Worm (Caenorhabditis elegans) whole organism, young adult: Measurements from ENCODE around the gene F40H3.1.

Experiments
- B0261.1 ChIP-seq: sonication (generic microtip); optimal IDR thresholded peaks from 2 replicates; lab custom pipeline; 2016; ENCODE audit warnings: mild to moderate bottlenecking, missing genetic modification characterization, moderate library complexity, missing compliant biosample characterization
- B0336.3 ChIP-seq: fragments of 200-800 bp; sonication (Bioruptor generic); IDR thresholded peaks from 2 replicates; pipeline ENCODE4 v1.3.6; 2022; ENCODE audit warnings: missing genetic modification characterization, missing compliant biosample characterization
- F22D6.2 ChIP-seq: sonication (generic microtip); optimal IDR thresholded peaks from 2 replicates; lab custom pipeline; 2016; ENCODE audit warnings: mild to moderate bottlenecking, missing genetic modification characterization, missing compliant biosample characterization
- F33H1.4 ChIP-seq: fragments of 200-800 bp; sonication (Bioruptor generic); IDR thresholded peaks from 2 replicates; pipeline ENCODE4 v1.3.6; 2022; ENCODE audit warnings: missing genetic modification reagents, missing genetic modification characterization, missing compliant biosample characterization
- F37B4.10 ChIP-seq: fragments of 200-800 bp; sonication (Bioruptor generic); IDR thresholded peaks from 2 replicates; pipeline ENCODE4 v1.3.6; 2022; ENCODE audit warnings: missing genetic modification characterization, missing compliant biosample characterization
- K12H6.12 ChIP-seq: fragments of 200-800 bp; sonication (Bioruptor generic); optimal IDR thresholded peaks from 2 replicates; lab custom pipeline; 2018; ENCODE audit warnings: mild to moderate bottlenecking, missing genetic modification characterization, missing compliant biosample characterization
- Y56A3A.18 ChIP-seq: fragments of 200-800 bp; sonication (Bioruptor generic); IDR thresholded peaks from 2 replicates; pipeline ENCODE4 v1.3.6; 2022; ENCODE audit warnings: missing genetic modification reagents, missing genetic modification characterization, missing compliant biosample characterization
- Y79H2A.3 ChIP-seq: fragments of 200-800 bp; sonication (Bioruptor generic); conservative IDR thresholded peaks from 2 replicates; pipeline ENCODE4 v1.3.6; 2022; ENCODE audit warnings: missing genetic modification reagents, missing genetic modification characterization, missing compliant biosample characterization
- ZK185.1 ChIP-seq: sonication (generic microtip); optimal IDR thresholded peaks from 2 replicates; lab custom pipeline; 2016; ENCODE audit warnings: mild to moderate bottlenecking, missing genetic modification characterization, missing compliant biosample characterization; ENCODE audit not compliant: poor library complexity, severe bottlenecking
- akir-1 ChIP-seq: fragments of 200-800 bp; sonication (Bioruptor generic); optimal IDR thresholded peaks from 2 replicates; lab custom pipeline; 2018; ENCODE audit warnings: mild to moderate bottlenecking, missing genetic modification characterization, moderate library complexity, missing compliant biosample characterization
- aptf-3 ChIP-seq: fragments of 200-800 bp; sonication (Bioruptor generic); IDR thresholded peaks from 2 replicates; pipeline ENCODE4 v1.3.6; 2022; ENCODE audit warnings: missing genetic modification characterization, missing compliant biosample characterization
- attf-3 ChIP-seq: fragments of 200-800 bp; sonication (Bioruptor generic); conservative IDR thresholded peaks from 2 replicates; pipeline ENCODE4 v1.3.6; 2022; ENCODE audit warnings: missing genetic modification reagents, missing genetic modification characterization, missing compliant biosample characterization
- bed-1 ChIP-seq: fragments of 200-800 bp; sonication (Bioruptor generic); IDR thresholded peaks from 2 replicates; pipeline ENCODE4 v1.3.6; 2022; ENCODE audit warnings: missing genetic modification reagents, missing genetic modification characterization, missing compliant biosample characterization
- ceh-58 ChIP-seq: fragments of 200-800 bp; sonication (Bioruptor generic); IDR thresholded peaks from 2 replicates; pipeline ENCODE4 v1.3.6; 2022; ENCODE audit warnings: missing genetic modification characterization, missing compliant biosample characterization
- ceh-79 ChIP-seq: sonication (generic microtip); optimal IDR thresholded peaks from 2 replicates; lab custom pipeline; 2017; ENCODE audit warnings: mild to moderate bottlenecking, missing genetic modification characterization, missing compliant biosample characterization
- dox-1 ChIP-seq: fragments of 200-800 bp; sonication (Bioruptor generic); IDR thresholded peaks from 2 replicates; pipeline ENCODE4 v1.3.6; 2022; ENCODE audit warnings: missing genetic modification reagents, missing genetic modification characterization, missing compliant biosample characterization
- dpff-1 ChIP-seq: sonication (generic microtip); optimal IDR thresholded peaks from 2 replicates; lab custom pipeline; 2017; ENCODE audit warnings: mild to moderate bottlenecking, missing genetic modification characterization, missing compliant biosample characterization
- dpl-1 ChIP-seq: fragments of 150-350 bp; optimal IDR thresholded peaks from 2 replicates; lab custom pipeline; 2014; ENCODE audit warnings: missing biosample characterization, missing genetic modification reagents, missing genetic modification characterization
- efl-1 ChIP-seq: fragments of 150-350 bp; optimal IDR thresholded peaks from 2 replicates; lab custom pipeline; 2014; ENCODE audit warnings: missing biosample characterization, missing genetic modification reagents, missing genetic modification characterization
- gei-17 ChIP-seq: fragments of 200-800 bp; sonication (Bioruptor generic); optimal IDR thresholded peaks from 2 replicates; lab custom pipeline; 2018; ENCODE audit warnings: mild to moderate bottlenecking, missing genetic modification characterization, missing compliant biosample characterization
- hlh-12 ChIP-seq: sonication (generic microtip); optimal IDR thresholded peaks from 2 replicates; lab custom pipeline; 2016; ENCODE audit warnings: missing genetic modification characterization, missing compliant biosample characterization
- hlh-26 ChIP-seq: fragments of 200-800 bp; sonication (Bioruptor generic); conservative IDR thresholded peaks from 2 replicates; pipeline ENCODE4 v1.3.6; 2022; ENCODE audit warnings: missing genetic modification reagents, missing genetic modification characterization, missing compliant biosample characterization
- let-607 ChIP-seq, 2 experiments: fragments of 200-800 bp in 1 of 2; sonication (Bioruptor generic) in 1 of 2; sonication (generic microtip) in 1 of 2; optimal IDR thresholded peaks; 2 replicates each; lab custom pipeline; 2016 to 2018; ENCODE audit warnings: mild to moderate bottlenecking in 2 of 2, missing compliant biosample characterization in 2 of 2, missing genetic modification characterization in 2 of 2, moderate library complexity in 2 of 2, missing genotype in 1 of 2
- lin-26 ChIP-seq: fragments of 200-800 bp; sonication (Bioruptor generic); IDR thresholded peaks from 2 replicates; pipeline ENCODE4 v1.3.6; 2022; ENCODE audit warnings: missing genetic modification reagents, missing genetic modification characterization, missing compliant biosample characterization
- lin-40 ChIP-seq: sonication (generic microtip); optimal IDR thresholded peaks from 2 replicates; lab custom pipeline; 2016; ENCODE audit warnings: missing genetic modification characterization, mild to moderate bottlenecking, missing compliant biosample characterization, missing genotype, missing genetic modification reagents
- lir-1 ChIP-seq: fragments of 200-800 bp; sonication (Bioruptor generic); conservative IDR thresholded peaks from 2 replicates; pipeline ENCODE4 v1.3.6; 2022; ENCODE audit warnings: missing genetic modification reagents, missing genetic modification characterization, missing compliant biosample characterization
- lsy-27 ChIP-seq: sonication (generic microtip); optimal IDR thresholded peaks from 2 replicates; lab custom pipeline; 2017; ENCODE audit warnings: missing genetic modification characterization, mild to moderate bottlenecking, missing compliant biosample characterization, antibody characterized with exemption, missing genotype, borderline replicate concordance; ENCODE audit not compliant: insufficient read depth
- mxl-1 ChIP-seq: sonication (generic microtip); optimal IDR thresholded peaks from 2 replicates; lab custom pipeline; 2016; ENCODE audit warnings: missing genetic modification characterization, missing compliant biosample characterization
- nfya-2 ChIP-seq: fragments of 200-800 bp; sonication (Bioruptor generic); IDR thresholded peaks from 2 replicates; pipeline ENCODE4 v1.3.6; 2022; ENCODE audit warnings: missing genetic modification reagents, missing genetic modification characterization, missing compliant biosample characterization
- nhr-120 ChIP-seq: fragments of 200-800 bp; sonication (Bioruptor generic); IDR thresholded peaks from 2 replicates; pipeline ENCODE4 v1.3.6; 2022; ENCODE audit warnings: missing genetic modification characterization, missing compliant biosample characterization
- rcor-1 ChIP-seq: fragments of 200-800 bp; sonication (Bioruptor generic); IDR thresholded peaks from 2 replicates; pipeline ENCODE4 v1.3.6; 2022; ENCODE audit warnings: missing genetic modification reagents, missing genetic modification characterization, missing compliant biosample characterization
- repo-1 ChIP-seq: sonication (generic microtip); optimal IDR thresholded peaks from 2 replicates; lab custom pipeline; 2017; ENCODE audit warnings: mild to moderate bottlenecking, missing genetic modification characterization, missing compliant biosample characterization
- rpc-1 ChIP-seq, 2 experiments: fragments of 150-350 bp in 1 of 2; sonication (generic microtip) in 1 of 2; optimal IDR thresholded peaks; 2 replicates each; lab custom pipeline; 2014 to 2018; ENCODE audit warnings: missing biosample characterization in 1 of 2, missing genetic modification characterization in 1 of 2, missing genetic modification reagents in 1 of 2, missing genotype in 1 of 2
- sdz-38 ChIP-seq: sonication (generic microtip); optimal IDR thresholded peaks from 2 replicates; lab custom pipeline; 2016; ENCODE audit warnings: missing genotype, missing genetic modification characterization, missing compliant biosample characterization
- snpc-1.3 ChIP-seq: sonication (generic microtip); optimal IDR thresholded peaks from 2 replicates; lab custom pipeline; 2017; ENCODE audit warnings: missing genetic modification characterization, mild to moderate bottlenecking, missing compliant biosample characterization, antibody characterized with exemption, moderate library complexity, missing genotype, missing genetic modification reagents; ENCODE audit not compliant: insufficient read depth
- sptf-2 ChIP-seq: fragments of 200-800 bp; sonication (Bioruptor generic); optimal IDR thresholded peaks from 2 replicates; lab custom pipeline; 2018; ENCODE audit warnings: mild to moderate bottlenecking, missing genetic modification characterization, missing compliant biosample characterization
- xnd-1 ChIP-seq: sonication (generic microtip); optimal IDR thresholded peaks from 2 replicates; lab custom pipeline; 2016; ENCODE audit warnings: missing genotype, missing genetic modification reagents, missing genetic modification characterization, missing compliant biosample characterization
- zfh-2 ChIP-seq: fragments of 200-800 bp; sonication (Bioruptor generic); conservative IDR thresholded peaks from 2 replicates; pipeline ENCODE4 v1.3.6; 2022; ENCODE audit warnings: missing genetic modification reagents, missing genetic modification characterization, missing compliant biosample characterization
- ztf-22 ChIP-seq: fragments of 200-800 bp; sonication (Bioruptor generic); optimal IDR thresholded peaks from 2 replicates; lab custom pipeline; 2018; ENCODE audit warnings: mild to moderate bottlenecking, missing genetic modification characterization, moderate library complexity, missing compliant biosample characterization

Gene F40H3.1

ce11 chrII:6179531-6179930 is at the start of gene F40H3.1:
F40H3.1 (plus strand) TSS chrII:6179831.
- no peak for TF ChIP-seq efl-1 (GFP tag; lab: Kevin White, UChicago)
- no peak for TF ChIP-seq rpc-1 (optimal IDR thresholded peaks at IDR 0.05; lab: Kevin White, UChicago)
- TF ChIP-seq rpc-1 (tag; optimal IDR thresholded peaks at IDR 0.05; lab: Kevin White, UChicago): no peak
- TF ChIP-seq B0336.3 (GFP tag; lab: Robert Waterston, UW): no peak
- no peak for TF ChIP-seq nhr-120 (GFP tag; lab: Robert Waterston, UW)
- TF ChIP-seq Y79H2A.3 (GFP tag; lab: Robert Waterston, UW): no peak
- no peak for TF ChIP-seq aptf-3 (GFP tag; lab: Robert Waterston, UW)
- no peak for TF ChIP-seq hlh-26
- TF ChIP-seq gei-17: no peak
- no peak for TF ChIP-seq F22D6.2 (tag; lab: Kevin White, UChicago)
- TF ChIP-seq F37B4.10 (GFP tag; lab: Robert Waterston, UW): no peak
- TF ChIP-seq lsy-27 (tag; lab: Kevin White, UChicago): no peak
- no peak for TF ChIP-seq let-607 (tag; optimal IDR thresholded peaks at IDR 0.05; lab: Kevin White, UChicago)
- TF ChIP-seq dox-1: no peak
- no peak for TF ChIP-seq Y56A3A.18 (GFP tag; lab: Robert Waterston, UW)
- TF ChIP-seq B0261.1 (tag; lab: Kevin White, UChicago): no peak
- no peak for TF ChIP-seq attf-3
- no peak for TF ChIP-seq ceh-79 (tag; lab: Kevin White, UChicago)
- no peak for TF ChIP-seq ZK185.1
- no peak for TF ChIP-seq akir-1 (GFP tag; lab: Kevin White, UChicago)

- TF ChIP-seq F37B4.10 (GFP tag; lab: Robert Waterston, UW) (no peak), bed-1 (GFP tag; lab: Robert Waterston, UW) (no peak), Y56A3A.18 (GFP tag; lab: Robert Waterston, UW) (no peak), ZK185.1 (no peak), mxl-1 (tag; lab: Kevin White, UChicago) (no peak), K12H6.12 (tag; lab: Kevin White, UChicago) (no peak), F33H1.4 (GFP tag; lab: Robert Waterston, UW) (no peak), hlh-12 (tag; lab: Kevin White, UChicago) (no peak), repo-1 (tag; lab: Kevin White, UChicago) (no peak)
Measured at ce11 chrII:6132595-6132994, 47.0 kb upstream of the F40H3.1 start, which contains the start of gene abts-3. abts-3 (plus strand) TSS chrII:6132895.

ce11 chrII:6135530-6135929 is 44.1 kb upstream of the F40H3.1 start:
- TF ChIP-seq lin-40 (tag; lab: Kevin White, UChicago) (no peak), dpl-1 (GFP tag; lab: Kevin White, UChicago) (no peak), sdz-38 (tag; lab: Kevin White, UChicago) (no peak), lir-1 (GFP tag; lab: Robert Waterston, UW) (no peak), attf-3 (no peak), lin-26 (GFP tag; lab: Robert Waterston, UW) (no peak), snpc-1.3 (tag; lab: Kevin White, UChicago) (no peak), gei-17 (no peak), ztf-22 (GFP tag; lab: Kevin White, UChicago) (no peak), ZK185.1 (no peak), ceh-58 (no peak), sptf-2 (no peak), F22D6.2 (tag; lab: Kevin White, UChicago) (no peak), lsy-27 (tag; lab: Kevin White, UChicago) (no peak), xnd-1 (tag; lab: Kevin White, UChicago) (no peak), nfya-2 (GFP tag; lab: Robert Waterston, UW) (no peak), zfh-2 (no peak), rcor-1 (GFP tag; lab: Robert Waterston, UW) (no peak), F37B4.10 (GFP tag; lab: Robert Waterston, UW) (no peak), dpff-1 (no peak)
